Fruit fly (Drosophila melanogaster) whole organism, embryonic: Measurements from ENCODE around the gene CG8419.

ENCODE experiments used
- Asciz ChIP-seq: fragments of 200-800 bp; sonication (Bioruptor generic); optimal IDR thresholded peaks from 2 replicates; lab custom pipeline; 2017; ENCODE audit warnings: missing biosample characterization, mild to moderate bottlenecking, missing genetic modification characterization, missing genetic modification reagents
- C15 ChIP-seq: fragments of 200-800 bp; sonication (Bioruptor generic); IDR thresholded peaks from 3 replicates; pipeline ENCODE4 v1.3.6; 2022; ENCODE audit warnings: missing biosample characterization, missing genetic modification characterization
- CG11085 ChIP-seq: fragments of 200-800 bp; sonication (Bioruptor generic); IDR thresholded peaks from 2 replicates; pipeline ENCODE4 v1.3.6; 2022; ENCODE audit warnings: missing biosample characterization, missing genetic modification characterization
- CG12219 ChIP-seq: fragments of 200-800 bp; sonication (Bioruptor generic); optimal IDR thresholded peaks from 3 replicates; lab custom pipeline; 2018; ENCODE audit warnings: missing biosample characterization, mild to moderate bottlenecking, missing genetic modification characterization
- CG12942 ChIP-seq: fragments of 200-800 bp; sonication (Bioruptor generic); optimal IDR thresholded peaks from 3 replicates; lab custom pipeline; 2016; ENCODE audit warnings: missing biosample characterization, missing genetic modification characterization
- CG13424 ChIP-seq: fragments of 200-800 bp; sonication (Bioruptor generic); optimal IDR thresholded peaks from 2 replicates; lab custom pipeline; 2019; ENCODE audit warnings: missing biosample characterization, mild to moderate bottlenecking, missing genetic modification characterization, moderate library complexity
- CG13624 ChIP-seq: fragments of 200-800 bp; sonication (Bioruptor generic); optimal IDR thresholded peaks from 2 replicates; lab custom pipeline; 2016; ENCODE audit warnings: missing biosample characterization, missing genetic modification characterization
- CG13894 ChIP-seq: fragments of 200-800 bp; sonication (Bioruptor generic); optimal IDR thresholded peaks from 3 replicates; lab custom pipeline; 2018; ENCODE audit warnings: missing biosample characterization, mild to moderate bottlenecking, missing genetic modification characterization, moderate library complexity
- CG16813 ChIP-seq: fragments of 200-800 bp; sonication (Bioruptor generic); IDR thresholded peaks from 3 replicates; pipeline ENCODE4 v1.3.6; 2022; ENCODE audit warnings: missing biosample characterization, missing genetic modification characterization; ENCODE audit not compliant: partially characterized antibody
- CG1832 ChIP-seq: fragments of 200-800 bp; sonication (Bioruptor generic); optimal IDR thresholded peaks from 2 replicates; lab custom pipeline; 2017; ENCODE audit warnings: missing biosample characterization, mild to moderate bottlenecking, missing genetic modification characterization, inconsistent platforms
- CG2120 ChIP-seq: fragments of 200-800 bp; sonication (Bioruptor generic); optimal IDR thresholded peaks from 3 replicates; lab custom pipeline; 2016; ENCODE audit warnings: missing biosample characterization, missing genetic modification characterization
- CG2129 ChIP-seq: fragments of 200-800 bp; sonication (Bioruptor generic); IDR thresholded peaks from 2 replicates; pipeline ENCODE4 v1.3.6; 2022; ENCODE audit warnings: missing biosample characterization, missing genetic modification characterization; ENCODE audit not compliant: partially characterized antibody
- CG32772 ChIP-seq: fragments of 200-800 bp; sonication (Bioruptor generic); IDR thresholded peaks from 2 replicates; pipeline ENCODE4 v1.3.6; 2022; ENCODE audit warnings: missing biosample characterization, missing genetic modification characterization
- CG3407 ChIP-seq: fragments of 200-800 bp; sonication (Bioruptor generic); optimal IDR thresholded peaks from 2 replicates; lab custom pipeline; 2018; ENCODE audit warnings: missing biosample characterization, mild to moderate bottlenecking, missing genetic modification characterization
- CG4360 ChIP-seq: fragments of 200-800 bp; sonication (Bioruptor generic); IDR thresholded peaks from 2 replicates; pipeline ENCODE4 v1.3.6; 2022; ENCODE audit warnings: missing biosample characterization, missing genetic modification characterization
- CG43689 ChIP-seq: fragments of 200-800 bp; sonication (Bioruptor generic); IDR thresholded peaks from 2 replicates; pipeline ENCODE4 v1.3.6; 2022; ENCODE audit warnings: missing biosample characterization, missing genetic modification characterization
- CG5953 ChIP-seq: fragments of 200-800 bp; sonication (Bioruptor generic); IDR thresholded peaks from 2 replicates; pipeline ENCODE4 v1.3.6; 2022; ENCODE audit warnings: missing biosample characterization, missing genetic modification characterization
- CG6272 ChIP-seq: fragments of 200-800 bp; sonication (Bioruptor generic); IDR thresholded peaks from 2 replicates; pipeline ENCODE4 v1.3.6; 2022; ENCODE audit warnings: missing biosample characterization, missing genetic modification characterization
- CG7357 ChIP-seq: fragments of 200-800 bp; sonication (Bioruptor generic); IDR thresholded peaks from 3 replicates; pipeline ENCODE4 v1.3.6; 2022; ENCODE audit warnings: missing biosample characterization, missing genetic modification characterization
- CG7928 ChIP-seq: fragments of 200-800 bp; sonication (Bioruptor generic); optimal IDR thresholded peaks from 2 replicates; lab custom pipeline; 2017; ENCODE audit warnings: missing biosample characterization, mild to moderate bottlenecking, missing genetic modification characterization
- CG7963 ChIP-seq: fragments of 200-800 bp; sonication (Bioruptor generic); IDR thresholded peaks from 3 replicates; pipeline ENCODE4 v1.3.6; 2022; ENCODE audit warnings: missing biosample characterization, missing genetic modification characterization; ENCODE audit not compliant: partially characterized antibody
- CG7987 ChIP-seq: fragments of 200-800 bp; sonication (Bioruptor generic); optimal IDR thresholded peaks from 2 replicates; lab custom pipeline; 2018; ENCODE audit warnings: missing biosample characterization, mild to moderate bottlenecking, missing genetic modification characterization, moderate library complexity
- CG9817 ChIP-seq: fragments of 200-800 bp; sonication (Bioruptor generic); optimal IDR thresholded peaks from 2 replicates; lab custom pipeline; 2018; ENCODE audit warnings: missing biosample characterization, mild to moderate bottlenecking, missing genetic modification characterization, moderate library complexity
- CrebB ChIP-seq: fragments of 200-800 bp; sonication (Bioruptor generic); optimal IDR thresholded peaks from 3 replicates; lab custom pipeline; 2018; ENCODE audit warnings: missing biosample characterization, mild to moderate bottlenecking, missing genetic modification characterization
- Dfd ChIP-seq, 2 experiments: fragments of >200 bp; optimal IDR thresholded peaks; 2 replicates each; lab custom pipeline; 2017; ENCODE audit warnings: missing biosample characterization in 2 of 2, missing genetic modification characterization in 2 of 2
- Fer1 ChIP-seq: fragments of 200-800 bp; sonication (Bioruptor generic); optimal IDR thresholded peaks from 2 replicates; lab custom pipeline; 2017; ENCODE audit warnings: missing biosample characterization, mild to moderate bottlenecking, missing genetic modification characterization
- Fer3 ChIP-seq: fragments of 200-800 bp; sonication (Bioruptor generic); optimal IDR thresholded peaks from 2 replicates; lab custom pipeline; 2018; ENCODE audit warnings: missing biosample characterization, mild to moderate bottlenecking, missing genetic modification characterization, moderate library complexity
- Gug ChIP-seq: fragments of 200-800 bp; sonication (Bioruptor generic); IDR thresholded peaks from 4 replicates; pipeline ENCODE4 v1.3.6; 2022; ENCODE audit warnings: missing biosample characterization, missing genetic modification characterization
- Max ChIP-seq: fragments of 200-800 bp; sonication (Bioruptor generic); optimal IDR thresholded peaks from 2 replicates; lab custom pipeline; 2016; ENCODE audit warnings: missing biosample characterization, mild to moderate bottlenecking, missing genetic modification characterization
- Neu2 ChIP-seq: fragments of 200-800 bp; sonication (Bioruptor generic); optimal IDR thresholded peaks from 3 replicates; lab custom pipeline; 2016; ENCODE audit warnings: missing biosample characterization, missing genetic modification characterization, borderline replicate concordance
- Optix ChIP-seq: fragments of 200-800 bp; sonication (Bioruptor generic); IDR thresholded peaks from 3 replicates; pipeline ENCODE4 v1.3.6; 2022; ENCODE audit warnings: missing biosample characterization, missing genetic modification characterization
- Rx ChIP-seq: fragments of 200-800 bp; sonication (Bioruptor generic); IDR thresholded peaks from 2 replicates; pipeline ENCODE4 v1.3.6; 2022; ENCODE audit warnings: missing biosample characterization, missing genetic modification characterization
- Spps ChIP-seq: fragments of 200-800 bp; sonication (Bioruptor generic); optimal IDR thresholded peaks from 2 replicates; lab custom pipeline; 2018; ENCODE audit warnings: missing biosample characterization, mild to moderate bottlenecking, missing genetic modification characterization
- bsh ChIP-seq, 2 experiments: fragments of 200-800 bp; sonication (Bioruptor generic); optimal IDR thresholded peaks; 2 replicates each; lab custom pipeline; 2017 to 2018; ENCODE audit warnings: mild to moderate bottlenecking in 2 of 2, missing biosample characterization in 2 of 2, missing genetic modification characterization in 2 of 2, moderate library complexity in 1 of 2
- chn ChIP-seq: fragments of 200-800 bp; sonication (Bioruptor generic); optimal IDR thresholded peaks from 2 replicates; lab custom pipeline; 2016; ENCODE audit warnings: missing biosample characterization, missing genetic modification characterization
- dati ChIP-seq: fragments of 200-800 bp; sonication (Bioruptor generic); IDR thresholded peaks from 2 replicates; pipeline ENCODE4 v1.3.6; 2022; ENCODE audit warnings: missing biosample characterization, missing genetic modification characterization
- dpn ChIP-seq, 2 experiments: fragments of 200-800 bp; sonication (Bioruptor generic); optimal IDR thresholded peaks; 3 replicates each; lab custom pipeline; 2016; ENCODE audit warnings: missing biosample characterization in 2 of 2, missing genetic modification characterization in 2 of 2
- grau ChIP-seq: fragments of 200-800 bp; optimal IDR thresholded peaks from 3 replicates; lab custom pipeline; 2019; ENCODE audit warnings: missing biosample characterization, mild to moderate bottlenecking, missing genetic modification characterization, moderate library complexity
- ham ChIP-seq: fragments of 200-800 bp; sonication (Bioruptor generic); IDR thresholded peaks from 2 replicates; pipeline ENCODE4 v1.3.6; 2022; ENCODE audit warnings: missing biosample characterization, missing genetic modification characterization
- lmd ChIP-seq: fragments of 200-800 bp; sonication (Bioruptor generic); IDR thresholded peaks from 2 replicates; pipeline ENCODE4 v1.3.6; 2022; ENCODE audit warnings: missing biosample characterization, missing genetic modification characterization
- nerfin-1 ChIP-seq: fragments of 200-800 bp; sonication (Bioruptor generic); optimal IDR thresholded peaks from 3 replicates; lab custom pipeline; 2019; ENCODE audit warnings: missing biosample characterization, mild to moderate bottlenecking, missing genetic modification characterization, moderate library complexity
- pfk ChIP-seq: fragments of 200-800 bp; sonication (Bioruptor generic); optimal IDR thresholded peaks from 2 replicates; lab custom pipeline; 2018; ENCODE audit warnings: missing biosample characterization, mild to moderate bottlenecking, missing genetic modification characterization, moderate library complexity
- sob ChIP-seq: fragments of 200-800 bp; sonication (Bioruptor generic); IDR thresholded peaks from 2 replicates; pipeline ENCODE4 v1.3.6; 2022; ENCODE audit warnings: missing biosample characterization, missing genetic modification characterization
- trem ChIP-seq: fragments of 200-800 bp; optimal IDR thresholded peaks from 3 replicates; lab custom pipeline; 2019; ENCODE audit warnings: missing biosample characterization, mild to moderate bottlenecking, missing genetic modification characterization, moderate library complexity
- unc-4 ChIP-seq: fragments of 200-800 bp; sonication (Bioruptor generic); IDR thresholded peaks from 2 replicates; pipeline ENCODE4 v1.3.6; 2022; ENCODE audit warnings: missing biosample characterization, missing genetic modification characterization; ENCODE audit not compliant: partially characterized antibody
- unpg ChIP-seq: fragments of 200-800 bp; sonication (Bioruptor generic); optimal IDR thresholded peaks from 3 replicates; lab custom pipeline; 2018; ENCODE audit warnings: missing biosample characterization, mild to moderate bottlenecking, missing genetic modification characterization, moderate library complexity
- vnd ChIP-seq: fragments of 200-800 bp; sonication (Bioruptor generic); IDR thresholded peaks from 3 replicates; pipeline ENCODE4 v1.3.6; 2022; ENCODE audit warnings: missing biosample characterization, missing genetic modification characterization; ENCODE audit not compliant: partially characterized antibody
- wdn ChIP-seq: fragments of 200-800 bp; sonication (Bioruptor generic); IDR thresholded peaks from 2 replicates; pipeline ENCODE4 v1.3.6; 2022; ENCODE audit warnings: missing biosample characterization, missing genetic modification characterization
- yki ChIP-seq: fragments of >200 bp; optimal IDR thresholded peaks from 3 replicates; lab custom pipeline; 2018
- z ChIP-seq: fragments of 200-800 bp; sonication (Bioruptor generic); IDR thresholded peaks from 3 replicates; pipeline ENCODE4 v1.3.6; 2022; ENCODE audit warnings: missing biosample characterization, missing genetic modification characterization
- zen2 ChIP-seq: fragments of 200-800 bp; sonication (Bioruptor generic); IDR thresholded peaks from 3 replicates; pipeline ENCODE4 v1.3.6; 2022; ENCODE audit warnings: missing biosample characterization, missing genetic modification characterization; ENCODE audit not compliant: partially characterized antibody

The CG8419 gene

DNA sequence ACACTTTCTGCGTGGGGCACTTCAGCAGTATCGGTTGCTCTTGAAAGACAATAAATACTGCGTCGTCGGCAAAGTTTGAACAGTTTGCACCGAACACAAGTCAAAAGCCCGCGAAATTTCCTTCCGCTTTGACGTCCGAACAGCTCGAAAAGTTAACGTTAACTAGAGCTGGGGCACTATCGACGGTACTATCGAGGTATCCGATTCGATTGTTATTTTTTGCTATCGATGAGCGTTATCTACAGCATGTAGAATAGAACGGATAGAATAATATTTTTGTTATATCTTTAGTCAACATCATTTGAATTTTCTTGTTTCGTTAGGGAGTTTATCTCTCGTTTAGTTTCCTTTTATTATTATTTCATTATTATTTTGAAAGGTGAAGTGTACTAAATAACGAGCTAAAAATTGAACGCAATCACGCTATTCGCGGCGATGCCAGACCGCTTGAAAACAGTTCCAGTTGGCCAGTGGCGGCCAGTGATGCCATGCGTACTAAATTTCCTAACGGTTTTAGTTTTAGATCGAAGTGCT, 33.8 kb downstream of the CG8419 start, which contains the start of gene Pvr (continued):
- peak; percentile 67 for TF ChIP-seq trem (tag; lab: Kevin White, UChicago)
- TF ChIP-seq CG2129 (GFP tag; lab: Robert Waterston, UW), result peak; percentile 75
- no peak for TF ChIP-seq bsh (GFP tag; optimal IDR thresholded peaks at IDR 0.05; lab: Kevin White, UChicago)
- no peak for TF ChIP-seq chn
- TF ChIP-seq CG13894 (tag; lab: Kevin White, UChicago), result no peak
- peak; percentile 89 for TF ChIP-seq vnd (GFP tag; lab: Robert Waterston, UW)
- TF ChIP-seq unpg, result no peak
- no peak for TF ChIP-seq CG13424 (tag; lab: Kevin White, UChicago)
- 0 out of 2 replicates have a peak, but pooled peaks have one; percentile 14 for TF ChIP-seq sob (GFP tag; lab: Robert Waterston, UW)
- no peak for TF ChIP-seq Spps (tag; lab: Kevin White, UChicago)
- TF ChIP-seq CG7357 (GFP tag; lab: Robert Waterston, UW), result no peak
- no peak for TF ChIP-seq nerfin-1 (tag; lab: Kevin White, UChicago)
- no peak for TF ChIP-seq CG2120
- no peak for TF ChIP-seq CG43689
- TF ChIP-seq pfk (GFP tag; lab: Kevin White, UChicago), result no peak
- no peak for TF ChIP-seq wdn (GFP tag; lab: Robert Waterston, UW)
- TF ChIP-seq CG12942 (GFP tag; lab: Kevin White, UChicago), result no peak
- no peak for TF ChIP-seq Neu2
- TF ChIP-seq Fer1 (GFP tag; lab: Kevin White, UChicago), result no peak
- TF ChIP-seq CG7928 (GFP tag; lab: Kevin White, UChicago), result no peak
- no peak for TF ChIP-seq z (GFP tag; lab: Robert Waterston, UW)
- TF ChIP-seq CG13624 (GFP tag; lab: Kevin White, UChicago), result peak; percentile 51
- no peak for TF ChIP-seq yki
- no peak for TF ChIP-seq CG4360
- no peak for TF ChIP-seq C15
- no peak for TF ChIP-seq grau
- no peak for TF ChIP-seq Dfd (GFP tag; optimal IDR thresholded peaks at IDR 0.05; lab: Kevin White, UChicago)
- peak; percentile 94 for TF ChIP-seq unc-4 (GFP tag; lab: Robert Waterston, UW)
- TF ChIP-seq CG1832 (GFP tag; lab: Kevin White, UChicago), result no peak
- no peak for TF ChIP-seq CG12219 (GFP tag; lab: Kevin White, UChicago)
- TF ChIP-seq Asciz, result no peak
- TF ChIP-seq CG16813, result peak; percentile 90
- no peak for TF ChIP-seq CG7987 (GFP tag; lab: Kevin White, UChicago)
- TF ChIP-seq zen2, result peak; percentile 95
- no peak for TF ChIP-seq CG3407 (GFP tag; lab: Kevin White, UChicago)
- TF ChIP-seq CG11085 (GFP tag; lab: Robert Waterston, UW), result no peak
- peak in 1 of 2 experiments; percentile 21 for TF ChIP-seq dpn (GFP tag; optimal IDR thresholded peaks at IDR 0.05; lab: Kevin White, UChicago)
- no peak for TF ChIP-seq Optix
- no peak for TF ChIP-seq CrebB (tag; lab: Kevin White, UChicago)
- TF ChIP-seq Fer3 (tag; lab: Kevin White, UChicago), result no peak
- no peak for TF ChIP-seq CG32772 (GFP tag; lab: Robert Waterston, UW)
- TF ChIP-seq ham (GFP tag; lab: Robert Waterston, UW), result no peak
- no peak for TF ChIP-seq dati (GFP tag; lab: Robert Waterston, UW)
- TF ChIP-seq Max, result peak; percentile 4
- no peak for TF ChIP-seq CG5953 (GFP tag; lab: Robert Waterston, UW)
- no peak for TF ChIP-seq CG9817 (tag; lab: Kevin White, UChicago)
- TF ChIP-seq lmd (GFP tag; lab: Robert Waterston, UW), result no peak
- TF ChIP-seq Rx (GFP tag; lab: Robert Waterston, UW), result no peak
- no peak for TF ChIP-seq CG6272 (GFP tag; lab: Robert Waterston, UW)
- peak; percentile 94 for TF ChIP-seq CG7963 (GFP tag; lab: Robert Waterston, UW)
- TF ChIP-seq Gug, result no peak; the same call in 3 of the 4 replicates
